Worm (Caenorhabditis elegans) whole organism, early embryonic: ENCODE measurements around the gene mrps-25.

Source experiments
- B0310.2 ChIP-seq: sonication (generic microtip); optimal IDR thresholded peaks from 2 replicates; lab custom pipeline; 2016; ENCODE audit warnings: mild to moderate bottlenecking, missing genetic modification characterization, missing compliant biosample characterization
- F13C5.2 ChIP-seq: sonication (generic microtip); optimal IDR thresholded peaks from 2 replicates; lab custom pipeline; 2017; ENCODE audit warnings: mild to moderate bottlenecking, missing genetic modification characterization, inconsistent platforms, missing compliant biosample characterization
- aly-1 ChIP-seq: sonication (generic microtip); optimal IDR thresholded peaks from 2 replicates; lab custom pipeline; 2016; ENCODE audit warnings: missing genetic modification characterization, missing compliant biosample characterization
- ama-1 ChIP-seq: fragments of 150-350 bp; optimal IDR thresholded peaks from 2 replicates; lab custom pipeline; 2014
- ceh-13 ChIP-seq: fragments of 200-800 bp; sonication (Bioruptor generic); optimal IDR thresholded peaks from 2 replicates; lab custom pipeline; 2018; ENCODE audit warnings: mild to moderate bottlenecking, missing genetic modification characterization, missing compliant biosample characterization
- ceh-36 ChIP-seq: sonication (generic microtip); optimal IDR thresholded peaks from 2 replicates; lab custom pipeline; 2016; ENCODE audit warnings: missing genetic modification characterization, inconsistent platforms, missing compliant biosample characterization
- ets-7 ChIP-seq: sonication (generic microtip); optimal IDR thresholded peaks from 2 replicates; lab custom pipeline; 2016; ENCODE audit warnings: missing genotype, missing genetic modification characterization, missing compliant biosample characterization
- flt-1 ChIP-seq: fragments of 200-800 bp; sonication (Bioruptor generic); IDR thresholded peaks from 2 replicates; pipeline ENCODE4 v1.3.6; 2022; ENCODE audit warnings: missing genetic modification characterization, missing compliant biosample characterization
- hmbx-1 ChIP-seq: sonication (generic microtip); optimal IDR thresholded peaks from 2 replicates; lab custom pipeline; 2016; ENCODE audit warnings: mild to moderate bottlenecking, missing genetic modification characterization, missing compliant biosample characterization
- hmg-4 ChIP-seq: fragments of 200-800 bp; sonication (Bioruptor generic); optimal IDR thresholded peaks from 2 replicates; lab custom pipeline; 2018; ENCODE audit warnings: mild to moderate bottlenecking, missing genetic modification characterization, missing compliant biosample characterization
- hnd-1 ChIP-seq: sonication (generic microtip); optimal IDR thresholded peaks from 2 replicates; lab custom pipeline; 2016; ENCODE audit warnings: missing genetic modification characterization, missing compliant biosample characterization
- pes-1 ChIP-seq: fragments of 200-800 bp; sonication (Bioruptor generic); IDR thresholded peaks from 2 replicates; pipeline ENCODE4 v1.3.6; 2022; ENCODE audit warnings: missing genetic modification reagents, missing genetic modification characterization, missing compliant biosample characterization
- scrt-1 ChIP-seq: fragments of 200-800 bp; sonication (Bioruptor generic); IDR thresholded peaks from 2 replicates; pipeline ENCODE4 v1.3.6; 2022; ENCODE audit warnings: missing genetic modification characterization, missing compliant biosample characterization
- sea-1 ChIP-seq: fragments of 200-800 bp; sonication (Bioruptor generic); conservative IDR thresholded peaks from 2 replicates; pipeline ENCODE4 v1.3.6; 2022; ENCODE audit warnings: missing genetic modification characterization, missing compliant biosample characterization
- tbx-11 ChIP-seq: fragments of 200-800 bp; sonication (Bioruptor generic); IDR thresholded peaks from 2 replicates; pipeline ENCODE4 v1.3.6; 2022; ENCODE audit warnings: missing genetic modification characterization, missing compliant biosample characterization
- tbx-37 ChIP-seq: fragments of 200-800 bp; sonication (Bioruptor generic); conservative IDR thresholded peaks from 2 replicates; pipeline ENCODE4 v1.3.6; 2022; ENCODE audit warnings: missing genetic modification reagents, missing genetic modification characterization, missing compliant biosample characterization
- tra-4 ChIP-seq: sonication (generic microtip); optimal IDR thresholded peaks from 2 replicates; lab custom pipeline; 2017; ENCODE audit warnings: missing genetic modification characterization, missing compliant biosample characterization

The mrps-25 gene

ce11 chrIV:1019801-1020200 lies 36.9 kb upstream of the mrps-25 start:
- TF ChIP-seq scrt-1 (GFP tag; lab: Robert Waterston, UW) (no peak), ceh-13 (GFP tag; lab: Kevin White, UChicago) (no peak), hmbx-1 (tag; lab: Kevin White, UChicago) (no peak), flt-1 (GFP tag; lab: Robert Waterston, UW) (no peak), ets-7 (tag; lab: Kevin White, UChicago) (no peak), ama-1 (lab: Kevin White, UChicago) (no peak), tbx-37 (GFP tag; lab: Robert Waterston, UW) (no peak), B0310.2 (tag; lab: Kevin White, UChicago) (no peak), hmg-4 (GFP tag; lab: Kevin White, UChicago) (no peak), F13C5.2 (tag; lab: Kevin White, UChicago) (no peak), aly-1 (tag; lab: Kevin White, UChicago) (peak; percentile 34), tbx-11 (GFP tag; lab: Robert Waterston, UW) (0 out of 2 replicates have a peak, but pooled peaks have one; percentile 29), ceh-36 (tag; lab: Kevin White, UChicago) (no peak), tra-4 (tag; lab: Kevin White, UChicago) (no peak), hnd-1 (tag; lab: Kevin White, UChicago) (no peak), sea-1 (no peak), pes-1 (GFP tag; lab: Robert Waterston, UW) (peak; percentile 7)

ce11 chrIV:1029939-1030338 lies 26.8 kb upstream of the mrps-25 start, which contains the start of gene abhd-14:
TSS of gene abhd-14 (minus strand) at chrIV:1030039.
- TF ChIP-seq tbx-11 (GFP tag; lab: Robert Waterston, UW) (no peak), ets-7 (tag; lab: Kevin White, UChicago) (no peak), F13C5.2 (tag; lab: Kevin White, UChicago) (no peak), hmg-4 (GFP tag; lab: Kevin White, UChicago) (no peak), flt-1 (GFP tag; lab: Robert Waterston, UW) (no peak), pes-1 (GFP tag; lab: Robert Waterston, UW) (no peak), ama-1 (lab: Kevin White, UChicago) (no peak), aly-1 (tag; lab: Kevin White, UChicago) (no peak), ceh-36 (tag; lab: Kevin White, UChicago) (no peak), B0310.2 (tag; lab: Kevin White, UChicago) (no peak), tra-4 (tag; lab: Kevin White, UChicago) (no peak), sea-1 (no peak), hmbx-1 (tag; lab: Kevin White, UChicago) (no peak), hnd-1 (tag; lab: Kevin White, UChicago) (no peak), ceh-13 (GFP tag; lab: Kevin White, UChicago) (no peak), scrt-1 (GFP tag; lab: Robert Waterston, UW) (no peak), tbx-37 (GFP tag; lab: Robert Waterston, UW) (no peak)

- TF ChIP-seq sea-1 (no peak), ceh-13 (GFP tag; lab: Kevin White, UChicago) (no peak), hmbx-1 (tag; lab: Kevin White, UChicago) (no peak), aly-1 (tag; lab: Kevin White, UChicago) (no peak), scrt-1 (GFP tag; lab: Robert Waterston, UW) (no peak)
Observed at ce11 chrIV:1035108-1035507, 21.6 kb upstream of the mrps-25 start.

- no peak for TF ChIP-seq pes-1 (GFP tag; lab: Robert Waterston, UW)
- TF ChIP-seq hnd-1 (tag; lab: Kevin White, UChicago), result no peak
- no peak for TF ChIP-seq scrt-1 (GFP tag; lab: Robert Waterston, UW)
- no peak for TF ChIP-seq tbx-11 (GFP tag; lab: Robert Waterston, UW)
- no peak for TF ChIP-seq ama-1 (lab: Kevin White, UChicago)
- no peak for TF ChIP-seq tbx-37 (GFP tag; lab: Robert Waterston, UW)
Observed at ce11 chrIV:1038516-1038915, 18.2 kb upstream of the mrps-25 start.

ce11 chrIV:1040537-1040936 lies 16.2 kb upstream of the mrps-25 start:
- TF ChIP-seq tbx-37 (GFP tag; lab: Robert Waterston, UW) (no peak), sea-1 (no peak), F13C5.2 (tag; lab: Kevin White, UChicago) (no peak), hnd-1 (tag; lab: Kevin White, UChicago) (no peak), ama-1 (lab: Kevin White, UChicago) (no peak), hmbx-1 (tag; lab: Kevin White, UChicago) (no peak), B0310.2 (tag; lab: Kevin White, UChicago) (no peak), pes-1 (GFP tag; lab: Robert Waterston, UW) (no peak), ceh-36 (tag; lab: Kevin White, UChicago) (no peak), aly-1 (tag; lab: Kevin White, UChicago) (no peak), ets-7 (tag; lab: Kevin White, UChicago) (no peak), ceh-13 (GFP tag; lab: Kevin White, UChicago) (no peak), flt-1 (GFP tag; lab: Robert Waterston, UW) (no peak), scrt-1 (GFP tag; lab: Robert Waterston, UW) (no peak), tra-4 (tag; lab: Kevin White, UChicago) (no peak), tbx-11 (GFP tag; lab: Robert Waterston, UW) (no peak), hmg-4 (GFP tag; lab: Kevin White, UChicago) (no peak)

ce11 chrIV:1044287-1044686 lies 12.4 kb upstream of the mrps-25 start, which contains the start of gene Y55F3AM.11:
TSS of gene Y55F3AM.11 (minus strand) at chrIV:1044387.
- TF ChIP-seq pes-1 (GFP tag; lab: Robert Waterston, UW) (no peak), scrt-1 (GFP tag; lab: Robert Waterston, UW) (no peak), hmg-4 (GFP tag; lab: Kevin White, UChicago) (no peak), hmbx-1 (tag; lab: Kevin White, UChicago) (no peak), ama-1 (lab: Kevin White, UChicago) (no peak), tbx-37 (GFP tag; lab: Robert Waterston, UW) (no peak), F13C5.2 (tag; lab: Kevin White, UChicago) (no peak), tra-4 (tag; lab: Kevin White, UChicago) (no peak), ceh-13 (GFP tag; lab: Kevin White, UChicago) (no peak), aly-1 (tag; lab: Kevin White, UChicago) (no peak), hnd-1 (tag; lab: Kevin White, UChicago) (no peak), flt-1 (GFP tag; lab: Robert Waterston, UW) (no peak), tbx-11 (GFP tag; lab: Robert Waterston, UW) (no peak), ceh-36 (tag; lab: Kevin White, UChicago) (no peak), ets-7 (tag; lab: Kevin White, UChicago) (no peak), B0310.2 (tag; lab: Kevin White, UChicago) (no peak), sea-1 (no peak)
